Worm (Caenorhabditis elegans): ENCODE data around the gene C46C2.5.
A peak's percentile ranks its signal among the peaks of the same experiment; 100 is the strongest.

Gene C46C2.5

DNA sequence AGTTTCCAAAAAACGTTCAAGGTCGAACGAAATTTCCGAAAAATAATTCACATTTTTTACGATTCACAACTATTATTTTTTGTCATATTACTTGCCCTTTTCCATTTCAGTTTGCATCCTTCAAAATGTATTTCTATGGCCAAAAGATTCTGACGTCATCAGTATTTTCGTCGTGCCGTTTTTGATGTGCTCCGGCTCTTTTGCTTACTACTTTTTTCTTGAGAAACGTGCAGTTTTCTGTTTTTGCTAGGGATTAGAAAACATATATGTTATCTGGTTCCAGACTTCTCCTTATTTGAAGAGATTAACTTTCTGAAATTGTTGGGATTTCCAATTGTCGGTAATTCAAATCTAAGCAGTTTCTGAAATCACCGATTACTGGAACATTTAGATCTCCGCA, 23.4 kb upstream of the C46C2.5 start:
- TF ChIP-seq R02D3.7 (tag; optimal IDR thresholded peaks at IDR 0.05) = no peak
- TF ChIP-seq F13H6.1 (tag; optimal IDR thresholded peaks at IDR 0.05) = no peak
- peak; percentile 24 for TF ChIP-seq unc-55 (GFP tag; optimal IDR thresholded peaks at IDR 0.05)

- TF ChIP-seq nhr-11 (tag; optimal IDR thresholded peaks at IDR 0.05) (no peak), blmp-1 (tag; optimal IDR thresholded peaks at IDR 0.05; ENCODE audit: insufficient read depth) (no peak), mab-5 (tag; optimal IDR thresholded peaks at IDR 0.05) (no peak), elt-1 (tag; optimal IDR thresholded peaks at IDR 0.05) (no peak), ama-1 (optimal IDR thresholded peaks at IDR 0.05) (no peak), lsy-2 (tag; optimal IDR thresholded peaks at IDR 0.05) (no peak), nhr-10 (tag; optimal IDR thresholded peaks at IDR 0.05) (no peak)
These were observed 22.4 kb upstream of the C46C2.5 start for ce11 chrIV:9214823-9215222.

- TF ChIP-seq nhr-21 (tag; optimal IDR thresholded peaks at IDR 0.05) = no peak
- peak; percentile 10 for TF ChIP-seq ztf-4 (tag; optimal IDR thresholded peaks at IDR 0.05)
- no peak for TF ChIP-seq aly-2 (tag; optimal IDR thresholded peaks at IDR 0.05)
- no peak for TF ChIP-seq nhr-25 (tag; optimal IDR thresholded peaks at IDR 0.05)
- no peak for TF ChIP-seq alr-1 (tag; optimal IDR thresholded peaks at IDR 0.05)
These were observed 19.7 kb upstream of the C46C2.5 start, which contains the start of gene C46C2.6 for ce11 chrIV:9212121-9212520. TSS of gene C46C2.6 (plus strand) at chrIV:9212421.

- TF ChIP-seq nhr-77 (tag; optimal IDR thresholded peaks at IDR 0.05) (no peak), nhr-6 (tag; optimal IDR thresholded peaks at IDR 0.05) (no peak), blmp-1 (tag; optimal IDR thresholded peaks at IDR 0.05; ENCODE audit: insufficient read depth) (no peak), elt-3 (tag; optimal IDR thresholded peaks at IDR 0.05) (no peak), ztf-1 (GFP tag; conservative IDR thresholded peaks at IDR 0.05) (no peak), zag-1 (tag; optimal IDR thresholded peaks at IDR 0.05) (no peak), lin-39 (tag; optimal IDR thresholded peaks at IDR 0.05) (no peak), sma-3 (GFP tag; optimal IDR thresholded peaks at IDR 0.05) (no peak), Y55F3AM.14 (GFP tag; optimal IDR thresholded peaks at IDR 0.05) (no peak), lin-13 (GFP tag; optimal IDR thresholded peaks at IDR 0.05) (no peak), mbf-1 (tag; optimal IDR thresholded peaks at IDR 0.05) (no peak)
These were observed 18.4 kb upstream of the C46C2.5 start for ce11 chrIV:9210841-9211240.

DNA sequence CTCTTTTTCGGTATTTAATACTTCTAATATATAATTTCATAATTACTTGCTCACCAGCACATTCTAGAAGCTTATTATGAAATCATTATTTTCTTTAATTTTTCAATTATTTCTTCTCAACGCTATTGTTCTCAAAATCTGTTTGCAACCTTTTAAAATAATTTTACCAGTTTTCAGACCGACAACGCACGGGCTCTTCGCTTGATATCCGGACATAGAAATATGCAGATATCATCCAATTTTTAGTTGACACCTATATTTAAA, 7.4 kb upstream of the C46C2.5 start, which contains the start of gene wnk-1:
TSS of gene wnk-1 (plus strand) at position 165 of the 264 bp plus-strand sequence.
- no peak for TF ChIP-seq lin-39 (tag; optimal IDR thresholded peaks at IDR 0.05)

- TF ChIP-seq elt-1 (tag; optimal IDR thresholded peaks at IDR 0.05) (no peak), fos-1 (tag; optimal IDR thresholded peaks at IDR 0.05) (peak; percentile 24), nhr-10 (tag; optimal IDR thresholded peaks at IDR 0.05) (no peak)
These were observed 6.9 kb upstream of the C46C2.5 start for ce11 chrIV:9199148-9199938.

DNA sequence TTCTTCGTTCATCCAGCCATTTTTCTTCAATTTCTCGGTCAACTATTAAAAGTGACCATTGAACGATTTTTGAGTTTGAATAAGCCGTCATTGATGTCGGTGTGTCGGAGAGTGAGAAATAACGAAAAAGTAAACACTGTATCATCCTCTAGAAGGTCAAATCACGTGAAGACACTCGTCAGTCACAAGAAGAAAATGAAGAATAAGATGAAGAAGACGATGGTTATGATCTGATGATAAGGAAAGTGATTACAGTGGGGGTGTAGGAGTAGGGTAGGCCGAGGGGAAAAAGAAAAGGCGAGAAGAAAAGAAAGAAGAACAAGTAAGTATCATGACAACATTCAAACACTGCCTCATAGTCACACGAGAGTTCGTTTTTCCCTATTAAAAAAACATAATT, 5.7 kb upstream of the C46C2.5 start:
- peak; percentile 35 for TF ChIP-seq egl-27 (tag; optimal IDR thresholded peaks at IDR 0.05)
- no peak for TF ChIP-seq aly-2 (tag; optimal IDR thresholded peaks at IDR 0.05)
- no peak for TF ChIP-seq lin-39 (tag; optimal IDR thresholded peaks at IDR 0.05)
- no peak for TF ChIP-seq lin-11 (tag; optimal IDR thresholded peaks at IDR 0.05)
- TF ChIP-seq sma-9 (GFP tag; optimal IDR thresholded peaks at IDR 0.05) = peak; percentile 59
- no peak for TF ChIP-seq sma-9 (tag; optimal IDR thresholded peaks at IDR 0.05)
- peak; percentile 90 for TF ChIP-seq crh-2 (tag; optimal IDR thresholded peaks at IDR 0.05)
- no peak for TF ChIP-seq nhr-23 (tag; optimal IDR thresholded peaks at IDR 0.05)
- TF ChIP-seq unc-55 (GFP tag; optimal IDR thresholded peaks at IDR 0.05) = no peak
- no peak for TF ChIP-seq ZK546.5 (tag; optimal IDR thresholded peaks at IDR 0.05)
- no peak for TF ChIP-seq nhr-237 (tag; optimal IDR thresholded peaks at IDR 0.05)
- TF ChIP-seq nhr-129 (tag; optimal IDR thresholded peaks at IDR 0.05) = peak; percentile 88
- peak; percentile 94 for TF ChIP-seq sma-3 (GFP tag; optimal IDR thresholded peaks at IDR 0.05)
- no peak for TF ChIP-seq peb-1 (tag; optimal IDR thresholded peaks at IDR 0.05)
- TF ChIP-seq nhr-21 (tag; optimal IDR thresholded peaks at IDR 0.05) = peak; percentile 84
- TF ChIP-seq alr-1 (tag; optimal IDR thresholded peaks at IDR 0.05) = no peak
- TF ChIP-seq nhr-25 (tag; optimal IDR thresholded peaks at IDR 0.05) = peak; percentile 82
- peak; percentile 1 for TF ChIP-seq nhr-10 (tag; optimal IDR thresholded peaks at IDR 0.05)
- peak in 1 of 2 experiments; percentile 50 for TF ChIP-seq mdl-1 (tag; optimal IDR thresholded peaks at IDR 0.05)
- no peak for TF ChIP-seq ztf-1 (GFP tag; conservative IDR thresholded peaks at IDR 0.05)
- no peak for TF ChIP-seq ztf-11 (tag; optimal IDR thresholded peaks at IDR 0.05)
- TF ChIP-seq lsy-2 (tag; optimal IDR thresholded peaks at IDR 0.05) = peak in 1 of 2 experiments; percentile 59
- TF ChIP-seq Y55F3AM.14 (GFP tag; optimal IDR thresholded peaks at IDR 0.05) = peak; percentile 47
- TF ChIP-seq lin-13 (GFP tag; optimal IDR thresholded peaks at IDR 0.05) = no peak
- no peak for TF ChIP-seq ceh-16 (tag; optimal IDR thresholded peaks at IDR 0.05)
- no peak for TF ChIP-seq unc-62 (GFP tag; optimal IDR thresholded peaks at IDR 0.05)
- no peak for TF ChIP-seq zag-1 (tag; optimal IDR thresholded peaks at IDR 0.05)
